Fruit fly (Drosophila melanogaster): ENCODE data around the gene Hmx.
A peak's percentile ranks its signal among the peaks of the same experiment; 100 is the strongest.

Hmx gene

dm6 chr3R:17617121-17617975 is 58.6 kb downstream of the Hmx start (continued):
- TF ChIP-seq klu (GFP tag; IDR thresholded peaks at IDR 0.05) (no peak), MESR4 (GFP tag; optimal IDR thresholded peaks at IDR 0.05) (no peak), CG6175 (GFP tag; IDR thresholded peaks at IDR 0.05) (no peak), Jarid2 (GFP tag; optimal IDR thresholded peaks at IDR 0.05) (no peak), Drgx (GFP tag; IDR thresholded peaks at IDR 0.05) (no peak), Bteb2 (GFP tag; optimal IDR thresholded peaks at IDR 0.05) (no peak), Xbp1 (GFP tag; optimal IDR thresholded peaks at IDR 0.05) (peak; percentile 48), CG11504 (tag; optimal IDR thresholded peaks at IDR 0.05) (peak; percentile 4), CG15269 (tag; optimal IDR thresholded peaks at IDR 0.05) (peak; percentile 21), vfl (GFP tag; optimal IDR thresholded peaks at IDR 0.05) (no peak), CG1529 (GFP tag; optimal IDR thresholded peaks at IDR 0.05) (no peak), CG43689 (GFP tag; IDR thresholded peaks at IDR 0.05) (no peak), CG2889 (GFP tag; IDR thresholded peaks at IDR 0.05) (no peak), luna (GFP tag; optimal IDR thresholded peaks at IDR 0.05) (no peak), CG12236 (GFP tag; optimal IDR thresholded peaks at IDR 0.05) (no peak), Hey (tag; optimal IDR thresholded peaks at IDR 0.05) (no peak), Hmx (GFP tag; optimal IDR thresholded peaks at IDR 0.05) (no peak), BEAF-32 (GFP tag; optimal IDR thresholded peaks at IDR 0.05) (no peak), CG14667 (GFP tag; IDR thresholded peaks at IDR 0.05) (no peak), CG12659 (GFP tag; optimal IDR thresholded peaks at IDR 0.05) (no peak), stwl (tag; optimal IDR thresholded peaks at IDR 0.05) (no peak), CG13296 (GFP tag; optimal IDR thresholded peaks at IDR 0.05) (no peak), Mes4 (GFP tag; optimal IDR thresholded peaks at IDR 0.05) (no peak), p53 (GFP tag; optimal IDR thresholded peaks at IDR 0.05) (no peak), CG9215 (GFP tag; IDR thresholded peaks at IDR 0.05) (no peak), CG3163 (GFP tag; optimal IDR thresholded peaks at IDR 0.05) (no peak), bcd (GFP tag; optimal IDR thresholded peaks at IDR 0.05) (no peak), fd96Cb (tag; optimal IDR thresholded peaks at IDR 0.05) (no peak), tap (tag; optimal IDR thresholded peaks at IDR 0.05) (no peak), mld (GFP tag; IDR thresholded peaks at IDR 0.05; ENCODE audit: partially characterized antibody) (no peak; the same call in 1 of the 3 replicates), Hr51 (GFP tag; optimal IDR thresholded peaks at IDR 0.05) (no peak), NC2β (GFP tag; optimal IDR thresholded peaks at IDR 0.05) (no peak), HLH3B (GFP tag; IDR thresholded peaks at IDR 0.05) (no peak), wor (GFP tag; IDR thresholded peaks at IDR 0.05) (no peak), CG11093 (GFP tag; IDR thresholded peaks at IDR 0.05) (no peak), Nf-YC (tag; optimal IDR thresholded peaks at IDR 0.05) (no peak), Sin3A (optimal IDR thresholded peaks at IDR 0.05) (no peak), h (optimal IDR thresholded peaks at IDR 0.05) (no peak), kah (GFP tag; optimal IDR thresholded peaks at IDR 0.05) (no peak), mirr (GFP tag; optimal IDR thresholded peaks at IDR 0.05) (no peak), btn (GFP tag; optimal IDR thresholded peaks at IDR 0.05) (no peak), stc (GFP tag; IDR thresholded peaks at IDR 0.05) (no peak), CG5953 (GFP tag; IDR thresholded peaks at IDR 0.05) (no peak), CG15696 (tag; optimal IDR thresholded peaks at IDR 0.05) (peak; percentile 20), CG10979 (tag; optimal IDR thresholded peaks at IDR 0.05) (peak; percentile 65), hth (optimal IDR thresholded peaks at IDR 0.05) (no peak), nom (GFP tag; optimal IDR thresholded peaks at IDR 0.05) (no peak), Bgb (GFP tag; IDR thresholded peaks at IDR 0.05; ENCODE audit: partially characterized antibody) (peak; percentile 51), CG13894 (tag; optimal IDR thresholded peaks at IDR 0.05) (peak; percentile 41), CG4617 (GFP tag; optimal IDR thresholded peaks at IDR 0.05; ENCODE audit: borderline replicate concordance) (no peak)
